Worm (Caenorhabditis elegans): Measurements from ENCODE around the gene ceh-16.

- peak; percentile 76 for TF ChIP-seq him-1 (tag; optimal IDR thresholded peaks at IDR 0.05)
- TF ChIP-seq W03F9.2 (tag; optimal IDR thresholded peaks at IDR 0.05), result peak; percentile 91
Observed at ce11 chrIII:8658367-8658761, 35.8 kb downstream of the ceh-16 start.
